Worm (Caenorhabditis elegans) whole organism, early embryonic: ENCODE results near the gene F27E5.5.

Experiments used
- flt-1 ChIP-seq: fragments of 200-800 bp; sonication (Bioruptor generic); IDR thresholded peaks from 2 replicates; pipeline ENCODE4 v1.3.6; 2022; ENCODE audit warnings: missing genetic modification characterization, missing compliant biosample characterization
- hmbx-1 ChIP-seq: sonication (generic microtip); optimal IDR thresholded peaks from 2 replicates; lab custom pipeline; 2016; ENCODE audit warnings: mild to moderate bottlenecking, missing genetic modification characterization, missing compliant biosample characterization
- pes-1 ChIP-seq: fragments of 200-800 bp; sonication (Bioruptor generic); IDR thresholded peaks from 2 replicates; pipeline ENCODE4 v1.3.6; 2022; ENCODE audit warnings: missing genetic modification reagents, missing genetic modification characterization, missing compliant biosample characterization
- scrt-1 ChIP-seq: fragments of 200-800 bp; sonication (Bioruptor generic); IDR thresholded peaks from 2 replicates; pipeline ENCODE4 v1.3.6; 2022; ENCODE audit warnings: missing genetic modification characterization, missing compliant biosample characterization

ce11 chrII:10134285-10134995, 2.8 kb upstream of the F27E5.5 start, which contains the start of gene F27E5.9:
- TF ChIP-seq hmbx-1 (tag; lab: Kevin White, UChicago) (no peak), flt-1 (GFP tag; lab: Robert Waterston, UW) (no peak), pes-1 (GFP tag; lab: Robert Waterston, UW) (no peak), scrt-1 (GFP tag; lab: Robert Waterston, UW) (no peak)
